Worm (Caenorhabditis elegans) whole organism, L4 larva: ENCODE results near the gene str-231.

Experiments
- F37D6.2 ChIP-seq: sonication (generic microtip); optimal IDR thresholded peaks from 2 replicates; lab custom pipeline; 2016; ENCODE audit warnings: mild to moderate bottlenecking, missing genetic modification characterization, missing compliant biosample characterization
- T26A8.4 ChIP-seq: fragments of 200-800 bp; sonication (Bioruptor generic); IDR thresholded peaks from 2 replicates; pipeline ENCODE4 v1.3.6; 2022; ENCODE audit warnings: missing genetic modification characterization, missing compliant biosample characterization
- Y48G9A.11 ChIP-seq: fragments of 200-800 bp; sonication (Bioruptor generic); IDR thresholded peaks from 2 replicates; pipeline ENCODE4 v1.3.6; 2022; ENCODE audit warnings: missing genetic modification reagents, missing genetic modification characterization, missing compliant biosample characterization
- aha-1 ChIP-seq: fragments of 150-350 bp; peaks from one replicate; lab custom pipeline; 2014; ENCODE audit warnings: missing biosample characterization, missing genetic modification characterization
- ces-1 ChIP-seq: fragments of 150-350 bp; sonication (generic microtip); optimal IDR thresholded peaks from 4 replicates; lab custom pipeline; 2014; ENCODE audit warnings: missing biosample characterization, missing genetic modification reagents, missing genetic modification characterization
- daf-12 ChIP-seq: fragments of 150-350 bp; optimal IDR thresholded peaks from 2 replicates; lab custom pipeline; 2014; ENCODE audit warnings: missing biosample characterization, missing genetic modification reagents, missing genetic modification characterization
- daf-19 ChIP-seq: fragments of 200-800 bp; sonication (Bioruptor generic); conservative IDR thresholded peaks from 2 replicates; pipeline ENCODE4 v1.3.6; 2022; ENCODE audit warnings: missing genetic modification characterization, missing compliant biosample characterization
- dmd-6 ChIP-seq: fragments of 200-800 bp; sonication (Bioruptor generic); IDR thresholded peaks from 2 replicates; pipeline ENCODE4 v1.3.6; 2022; ENCODE audit warnings: missing genetic modification reagents, missing genetic modification characterization, missing compliant biosample characterization
- dmd-9 ChIP-seq: fragments of 200-800 bp; sonication (Bioruptor generic); IDR thresholded peaks from 2 replicates; pipeline ENCODE4 v1.3.6; 2022; ENCODE audit warnings: missing genetic modification reagents, missing genetic modification characterization, missing compliant biosample characterization
- dve-1 ChIP-seq: sonication (generic microtip); optimal IDR thresholded peaks from 2 replicates; lab custom pipeline; 2017; ENCODE audit warnings: antibody characterized with exemption, mild to moderate bottlenecking, missing genetic modification characterization, missing compliant biosample characterization; ENCODE audit not compliant: insufficient read depth
- fos-1 ChIP-seq: fragments of 150-350 bp; optimal IDR thresholded peaks from 2 replicates; lab custom pipeline; 2014; ENCODE audit warnings: missing biosample characterization, missing genetic modification characterization
- hif-1 ChIP-seq, 2 experiments: sonication (generic microtip); optimal IDR thresholded peaks; 2 replicates each; lab custom pipeline; 2016 to 2017; ENCODE audit warnings: missing compliant biosample characterization in 2 of 2, missing genetic modification characterization in 2 of 2, missing genetic modification reagents in 2 of 2, missing genotype in 2 of 2, mild to moderate bottlenecking in 1 of 2
- lir-3 ChIP-seq: sonication (generic microtip); optimal IDR thresholded peaks from 2 replicates; lab custom pipeline; 2016; ENCODE audit warnings: mild to moderate bottlenecking, missing genetic modification characterization, missing compliant biosample characterization
- mep-1 ChIP-seq: fragments of 150-350 bp; sonication (generic microtip); optimal IDR thresholded peaks from 3 replicates; lab custom pipeline; 2014; ENCODE audit warnings: missing biosample characterization, missing genetic modification characterization
- nhr-10 ChIP-seq: fragments of 150-350 bp; optimal IDR thresholded peaks from 2 replicates; lab custom pipeline; 2014; ENCODE audit warnings: missing biosample characterization, missing genetic modification characterization
- nhr-11 ChIP-seq: fragments of 150-350 bp; optimal IDR thresholded peaks from 2 replicates; lab custom pipeline; 2014; ENCODE audit warnings: missing biosample characterization, missing genetic modification characterization
- nhr-25 ChIP-seq: sonication (generic microtip); optimal IDR thresholded peaks from 2 replicates; lab custom pipeline; 2017; ENCODE audit warnings: missing genetic modification characterization, mild to moderate bottlenecking, missing compliant biosample characterization, antibody characterized with exemption, moderate library complexity, borderline replicate concordance; ENCODE audit not compliant: insufficient read depth
- nhr-48 ChIP-seq: sonication (generic microtip); optimal IDR thresholded peaks from 2 replicates; lab custom pipeline; 2016; ENCODE audit warnings: mild to moderate bottlenecking, missing genetic modification characterization, missing compliant biosample characterization
- nhr-76 ChIP-seq: fragments of 150-350 bp; optimal IDR thresholded peaks from 2 replicates; lab custom pipeline; 2014; ENCODE audit warnings: missing biosample characterization, missing genetic modification characterization
- php-3 ChIP-seq: fragments of 200-800 bp; sonication (Bioruptor generic); IDR thresholded peaks from 2 replicates; pipeline ENCODE4 v1.3.6; 2022; ENCODE audit warnings: missing genetic modification reagents, missing genetic modification characterization, missing compliant biosample characterization
- tag-97 ChIP-seq: fragments of 200-800 bp; sonication (Bioruptor generic); IDR thresholded peaks from 2 replicates; pipeline ENCODE4 v1.3.6; 2022; ENCODE audit warnings: missing genetic modification characterization, missing compliant biosample characterization
- unc-130 ChIP-seq: sonication (generic microtip); optimal IDR thresholded peaks from 2 replicates; lab custom pipeline; 2016; ENCODE audit warnings: missing genetic modification reagents, missing genetic modification characterization, missing compliant biosample characterization
- zfp-2 ChIP-seq: sonication (generic microtip); optimal IDR thresholded peaks from 2 replicates; lab custom pipeline; 2016; ENCODE audit warnings: mild to moderate bottlenecking, missing genetic modification characterization, missing compliant biosample characterization
- zip-2 ChIP-seq: fragments of 150-350 bp; optimal IDR thresholded peaks from 2 replicates; lab custom pipeline; 2014; ENCODE audit warnings: missing biosample characterization, missing genetic modification characterization

Gene str-231

ce11 chrV:15967542-15967941 is 39.9 kb downstream of the str-231 start, which contains the start of gene sri-1:
Gene sri-1 (minus strand): TSS chrV:15967642.
- no peak for TF ChIP-seq nhr-11 (tag; lab: Kevin White, UChicago)
- TF ChIP-seq daf-19, result no peak
- no peak for TF ChIP-seq zip-2
- TF ChIP-seq unc-130 (GFP tag; lab: Kevin White, UChicago), result no peak
- no peak for TF ChIP-seq fos-1 (tag; lab: Kevin White, UChicago)
- no peak for TF ChIP-seq nhr-25 (tag; lab: Kevin White, UChicago)
- no peak for TF ChIP-seq zfp-2
- TF ChIP-seq F37D6.2, result no peak
- no peak for TF ChIP-seq dmd-6 (GFP tag; lab: Robert Waterston, UW)

- TF ChIP-seq hif-1 (tag; optimal IDR thresholded peaks at IDR 0.05; lab: Kevin White, UChicago), result no peak
- peak; percentile 21 for TF ChIP-seq aha-1 (tag; lab: Kevin White, UChicago)
- no peak for TF ChIP-seq dmd-9 (GFP tag; lab: Robert Waterston, UW)
- no peak for TF ChIP-seq ces-1 (GFP tag; lab: Kevin White, UChicago)
- TF ChIP-seq, all 104 proteins: peak for 1
These were observed 42.3 kb downstream of the str-231 start, which contains the start of gene sri-2 for ce11 chrV:15965114-15965513. Gene sri-2 (minus strand): TSS chrV:15965214.

DNA sequence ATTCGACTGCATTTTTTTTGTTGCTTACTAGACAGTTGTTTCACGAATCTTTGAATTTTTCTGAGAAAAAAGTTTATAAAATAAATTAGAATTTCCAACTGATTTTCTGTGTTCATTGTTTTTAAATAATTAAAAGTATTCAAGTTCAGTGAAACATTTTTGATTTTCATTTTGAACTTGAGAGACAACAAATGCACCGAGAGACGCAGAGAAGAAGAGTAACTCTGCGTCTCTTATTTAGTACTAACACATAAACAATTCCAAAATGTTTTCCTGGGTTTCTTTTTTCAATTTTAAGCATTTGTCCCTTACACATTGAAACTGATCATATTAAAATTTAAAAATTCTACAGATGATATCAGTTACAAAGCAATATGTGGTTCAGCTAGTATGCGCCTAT is 47.9 kb downstream of the str-231 start:
- peak; percentile 26 for TF ChIP-seq nhr-48 (tag; lab: Kevin White, UChicago)
- no peak for TF ChIP-seq dve-1 (tag; lab: Kevin White, UChicago)

DNA sequence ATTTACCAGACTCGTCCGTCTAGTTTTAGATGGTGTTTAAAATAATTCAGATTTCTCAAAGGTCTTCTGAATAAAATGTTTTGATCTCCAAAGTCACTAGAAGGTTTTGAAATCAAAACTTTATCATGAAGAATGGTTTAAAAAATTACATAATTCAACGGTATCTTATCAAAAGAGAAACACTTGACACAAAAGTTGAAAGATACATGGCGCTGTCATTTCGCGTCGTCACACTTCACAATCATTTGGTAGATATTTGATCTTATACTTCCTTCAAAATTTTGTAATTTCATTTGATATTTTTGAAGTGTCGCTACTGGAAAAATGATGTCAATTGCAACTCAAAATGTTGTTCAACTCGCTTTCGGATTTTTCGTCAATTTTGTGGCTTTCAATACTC is 50.3 kb downstream of the str-231 start, which contains the start of gene F36G9.3:
Gene F36G9.3, plus strand, starts transcription at position 301 of the 400 bp plus-strand sequence.
- TF ChIP-seq nhr-10 (tag; lab: Kevin White, UChicago) (no peak), T26A8.4 (GFP tag; lab: Robert Waterston, UW) (no peak), nhr-76 (tag; lab: Kevin White, UChicago) (no peak), dmd-9 (GFP tag; lab: Robert Waterston, UW) (no peak), daf-12 (tag; lab: Kevin White, UChicago) (no peak), zfp-2 (no peak), daf-19 (no peak), tag-97 (GFP tag; lab: Robert Waterston, UW) (no peak), Y48G9A.11 (no peak), lir-3 (tag; lab: Kevin White, UChicago) (no peak), php-3 (no peak), mep-1 (tag; lab: Kevin White, UChicago) (no peak)
